Worm (Caenorhabditis elegans) whole organism, L4/young adult: Measurements from ENCODE around the gene C03B1.9.

Experiments used
- W03F9.2 ChIP-seq: fragments of 150-350 bp; optimal IDR thresholded peaks from 2 replicates; lab custom pipeline; 2014; ENCODE audit warnings: missing biosample characterization, missing genetic modification characterization
- dao-5 ChIP-seq: sonication (generic microtip); optimal IDR thresholded peaks from 2 replicates; lab custom pipeline; 2016; ENCODE audit warnings: missing genotype, missing genetic modification characterization, moderate library complexity, missing compliant biosample characterization
- him-1 ChIP-seq: sonication (generic microtip); optimal IDR thresholded peaks from 2 replicates; lab custom pipeline; 2016; ENCODE audit warnings: missing genotype, missing genetic modification reagents, missing genetic modification characterization, missing compliant biosample characterization

DNA sequence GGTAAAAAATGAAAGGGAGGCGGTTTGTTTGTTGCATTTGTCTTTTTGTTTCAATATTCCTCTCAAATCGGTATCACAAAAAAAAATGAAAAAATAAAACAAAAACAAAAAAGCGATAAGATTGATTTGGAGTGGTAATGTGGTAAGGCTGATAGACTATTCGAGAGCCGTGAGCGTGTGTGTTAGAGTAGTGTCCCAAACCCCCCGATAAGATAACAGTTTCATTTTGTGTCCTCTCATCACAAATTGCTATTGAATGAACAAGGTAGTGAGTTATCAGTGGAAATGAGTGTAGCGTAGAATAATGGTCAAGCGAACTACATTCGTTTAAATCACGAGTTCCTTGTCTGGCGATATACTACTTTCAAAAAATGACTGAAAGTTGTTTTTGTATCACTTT lies 8.5 kb downstream of the C03B1.9 start:
- TF ChIP-seq W03F9.2 (tag; lab: Kevin White, UChicago), result no peak
- TF ChIP-seq dao-5 (tag; lab: Kevin White, UChicago), result no peak
- TF ChIP-seq him-1 (tag; lab: Kevin White, UChicago), result no peak
